Fruit fly (Drosophila melanogaster): Measurements from ENCODE around the gene zetaCOP.

DNA sequence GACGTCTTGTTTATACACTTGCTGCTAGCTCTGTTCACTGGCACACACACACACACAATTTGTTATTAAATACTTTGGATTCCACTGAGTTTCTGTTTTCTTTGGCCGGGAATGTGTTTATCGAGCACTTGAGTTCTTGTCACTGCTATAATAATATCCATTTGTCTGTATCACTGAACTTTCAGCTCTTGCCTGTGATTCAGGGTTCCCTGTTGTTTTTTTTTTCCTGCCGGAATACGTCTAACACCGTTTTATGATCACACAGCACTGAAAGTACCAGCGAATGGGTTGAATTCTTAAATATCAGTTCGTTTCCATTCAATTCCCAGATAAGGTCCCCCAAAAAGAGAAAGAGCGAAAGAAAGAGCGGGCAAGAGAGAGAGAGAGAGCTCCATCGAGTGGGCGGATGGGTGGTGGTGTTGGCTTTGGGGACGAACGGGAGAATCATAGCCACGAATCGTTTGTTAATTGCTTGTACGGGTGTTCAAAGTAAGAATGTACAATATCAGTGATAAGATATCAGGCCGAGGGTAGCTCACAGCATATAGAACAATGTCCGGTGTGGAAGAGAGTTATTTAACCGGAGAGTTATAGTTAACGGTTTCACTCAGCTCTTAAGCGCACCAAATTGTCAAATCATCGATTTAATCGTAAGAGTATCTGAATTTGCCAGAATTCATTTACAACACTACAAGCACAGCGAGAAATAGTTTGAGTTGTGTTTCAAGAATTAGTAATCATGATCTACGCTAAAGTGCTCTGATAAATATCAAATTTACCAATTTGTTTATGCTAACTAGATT, 5.5 kb downstream of the zetaCOP start, which contains the start of gene Galphaf:
- TF ChIP-seq dl (GFP tag; optimal IDR thresholded peaks at IDR 0.05; ENCODE audit: insufficient read depth in 1 of 2, partially characterized antibody in 2 of 2) (peak; percentile 18 to 85), OdsH (GFP tag; optimal IDR thresholded peaks at IDR 0.05) (no peak), CG32264 (GFP tag; optimal IDR thresholded peaks at IDR 0.05) (no peak), Sp1 (GFP tag; optimal IDR thresholded peaks at IDR 0.05) (no peak), foxo (GFP tag; optimal IDR thresholded peaks at IDR 0.05) (no peak)
